Fruit fly (Drosophila melanogaster): ENCODE results near the gene CG14650.
A peak's percentile ranks its signal among the peaks of the same experiment; 100 is the strongest.

dm6 chr3R:4387490-4387889 lies 49.7 kb upstream of the CG14650 start, which contains the start of gene tub:
- peak; percentile 27 for TF ChIP-seq cic (GFP tag; optimal IDR thresholded peaks at IDR 0.05)
- TF ChIP-seq CG1620 (GFP tag; optimal IDR thresholded peaks at IDR 0.05), result peak; percentile 24
- TF ChIP-seq toe (GFP tag; optimal IDR thresholded peaks at IDR 0.05), result no peak
- peak; percentile 39 for TF ChIP-seq pad (GFP tag; optimal IDR thresholded peaks at IDR 0.05)
- TF ChIP-seq CG12768 (GFP tag; optimal IDR thresholded peaks at IDR 0.05), result peak; percentile 23
- TF ChIP-seq CG7101 (tag; optimal IDR thresholded peaks at IDR 0.05), result peak; percentile 12
- TF ChIP-seq kay (GFP tag; ENCODE audit: borderline replicate concordance), result no peak
- TF ChIP-seq CG14711 (tag; optimal IDR thresholded peaks at IDR 0.05), result peak; percentile 8
- TF ChIP-seq Hr96 (GFP tag; optimal IDR thresholded peaks at IDR 0.05), result no peak
- no peak for TF ChIP-seq Clk (GFP tag; optimal IDR thresholded peaks at IDR 0.05)
